Worm (Caenorhabditis elegans) whole organism, L4/young adult: ENCODE data around the gene zfp-2.

ENCODE experiments used
- W03F9.2 ChIP-seq: fragments of 150-350 bp; optimal IDR thresholded peaks from 2 replicates; lab custom pipeline; 2014; ENCODE audit warnings: missing biosample characterization, missing genetic modification characterization
- dao-5 ChIP-seq: sonication (generic microtip); optimal IDR thresholded peaks from 2 replicates; lab custom pipeline; 2016; ENCODE audit warnings: missing genotype, missing genetic modification characterization, moderate library complexity, missing compliant biosample characterization
- him-1 ChIP-seq: sonication (generic microtip); optimal IDR thresholded peaks from 2 replicates; lab custom pipeline; 2016; ENCODE audit warnings: missing genotype, missing genetic modification reagents, missing genetic modification characterization, missing compliant biosample characterization

zfp-2 gene

DNA sequence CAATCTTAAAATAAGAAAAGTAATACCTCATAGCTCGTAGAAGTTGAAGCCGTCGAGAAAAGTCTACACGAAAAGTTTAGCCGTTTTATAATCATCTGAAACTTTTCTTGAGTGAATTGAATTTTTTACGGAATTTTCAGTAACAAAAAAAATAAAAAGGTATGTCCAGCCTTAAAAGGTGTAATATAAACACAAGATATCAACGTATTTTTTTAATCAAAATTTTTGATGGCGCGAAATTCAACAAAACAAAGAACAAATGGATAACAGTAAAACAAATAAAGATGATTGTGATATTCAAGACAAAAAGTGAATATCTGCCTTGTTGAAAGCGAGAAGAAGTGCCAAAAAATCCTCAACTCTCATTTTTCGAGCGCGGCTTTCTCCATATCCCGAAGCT, 32.2 kb downstream of the zfp-2 start, which contains the start of gene eral-1:
Gene eral-1 (minus strand): TSS at position 101 of the 400 bp plus-strand sequence.
- TF ChIP-seq him-1 (tag; lab: Kevin White, UChicago) = no peak
- no peak for TF ChIP-seq dao-5 (tag; lab: Kevin White, UChicago)
- no peak for TF ChIP-seq W03F9.2 (tag; lab: Kevin White, UChicago)

- TF ChIP-seq W03F9.2 (tag; lab: Kevin White, UChicago) (peak; percentile 55), him-1 (tag; lab: Kevin White, UChicago) (no peak)
Measured at ce11 chrII:9591071-9591470, 33.6 kb downstream of the zfp-2 start, which contains the start of the genes E02H1.1 and tag-124. TSS of gene E02H1.1 (minus strand) at chrII:9591164. TSS of gene tag-124 (plus strand) at chrII:9591292.

ce11 chrII:9592737-9593136, 35.3 kb downstream of the zfp-2 start, which contains the start of gene parp-2:
TSS of gene parp-2 (plus strand) at chrII:9593037.
- no peak for TF ChIP-seq him-1 (tag; lab: Kevin White, UChicago)
- TF ChIP-seq dao-5 (tag; lab: Kevin White, UChicago) = no peak
- no peak for TF ChIP-seq W03F9.2 (tag; lab: Kevin White, UChicago)

ce11 chrII:9594924-9595323, 37.5 kb downstream of the zfp-2 start, which contains the start of gene E02H1.5:
TSS of gene E02H1.5 (plus strand) at chrII:9595224.
- no peak for TF ChIP-seq W03F9.2 (tag; lab: Kevin White, UChicago)
- no peak for TF ChIP-seq dao-5 (tag; lab: Kevin White, UChicago)
- no peak for TF ChIP-seq him-1 (tag; lab: Kevin White, UChicago)

DNA sequence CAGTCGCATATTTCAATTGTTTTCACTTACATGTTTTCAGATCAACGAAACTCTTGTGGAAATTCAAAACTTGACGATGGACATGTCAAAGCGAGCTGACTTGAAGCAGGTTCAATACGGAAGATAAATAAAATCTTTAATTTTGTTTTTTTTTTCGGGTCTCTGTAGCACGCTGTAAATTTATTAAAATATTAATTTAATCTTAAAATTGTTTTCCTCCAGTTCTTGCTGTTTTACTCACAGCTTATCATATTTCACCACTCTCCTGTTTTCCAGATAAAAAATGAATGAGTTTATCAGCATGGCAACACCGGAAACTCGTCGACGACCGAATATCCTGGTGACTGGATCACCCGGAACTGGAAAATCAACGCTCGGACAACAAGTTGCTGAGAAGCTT, 39.0 kb downstream of the zfp-2 start, which contains the start of gene E02H1.6:
Gene E02H1.6 (plus strand): TSS at position 301 of the 400 bp plus-strand sequence.
- TF ChIP-seq W03F9.2 (tag; lab: Kevin White, UChicago) (no peak), dao-5 (tag; lab: Kevin White, UChicago) (no peak), him-1 (tag; lab: Kevin White, UChicago) (no peak)

ce11 chrII:9597516-9598047, 40.1 kb downstream of the zfp-2 start, which contains the start of gene mrpl-53:
TSS of gene mrpl-53 (plus strand) at chrII:9597622.
- no peak for TF ChIP-seq him-1 (tag; lab: Kevin White, UChicago)
- no peak for TF ChIP-seq dao-5 (tag; lab: Kevin White, UChicago)
- no peak for TF ChIP-seq W03F9.2 (tag; lab: Kevin White, UChicago)

DNA sequence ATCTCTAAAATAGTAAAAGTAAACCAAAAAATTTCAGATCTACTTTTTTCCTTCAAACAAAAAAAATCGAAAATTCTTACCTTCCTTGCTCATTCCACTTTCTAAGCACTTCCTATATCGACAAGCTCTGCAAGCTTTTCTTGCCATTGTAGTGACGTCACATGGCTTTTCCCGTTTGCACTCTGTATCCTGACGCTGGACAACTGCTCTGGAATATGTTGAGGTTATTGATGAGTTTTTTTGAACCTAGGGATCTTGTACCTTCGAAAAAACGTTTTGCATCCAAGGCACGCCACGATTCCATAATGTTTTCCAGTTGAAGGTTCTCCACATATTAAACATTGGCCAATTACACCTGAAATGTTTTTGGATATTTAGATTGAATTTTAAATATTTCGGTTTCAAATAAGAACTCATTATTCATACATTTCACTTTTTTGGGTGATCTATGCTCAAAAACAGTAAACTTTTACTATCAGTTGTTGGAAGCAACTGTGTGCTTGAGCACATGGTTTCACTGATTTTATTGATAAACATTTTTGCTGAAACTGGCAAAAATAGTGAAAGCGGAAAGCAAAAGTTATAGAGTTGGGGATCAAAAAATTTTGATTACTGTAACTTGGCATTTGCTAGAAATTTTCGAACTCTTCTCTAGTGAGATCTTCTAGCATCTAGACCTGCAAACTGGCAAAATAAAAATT, 42.7 kb downstream of the zfp-2 start:
- TF ChIP-seq him-1 (tag; lab: Kevin White, UChicago) (no peak), W03F9.2 (tag; lab: Kevin White, UChicago) (no peak), dao-5 (tag; lab: Kevin White, UChicago) (no peak)

- no peak for TF ChIP-seq dao-5 (tag; lab: Kevin White, UChicago)
- peak; percentile 29 for TF ChIP-seq W03F9.2 (tag; lab: Kevin White, UChicago)
- TF ChIP-seq him-1 (tag; lab: Kevin White, UChicago) = no peak
Measured at ce11 chrII:9601069-9601468, 43.6 kb downstream of the zfp-2 start.

ce11 chrII:9601679-9602078, 44.2 kb downstream of the zfp-2 start:
- TF ChIP-seq dao-5 (tag; lab: Kevin White, UChicago) = no peak
- TF ChIP-seq him-1 (tag; lab: Kevin White, UChicago) = no peak
- no peak for TF ChIP-seq W03F9.2 (tag; lab: Kevin White, UChicago)

DNA sequence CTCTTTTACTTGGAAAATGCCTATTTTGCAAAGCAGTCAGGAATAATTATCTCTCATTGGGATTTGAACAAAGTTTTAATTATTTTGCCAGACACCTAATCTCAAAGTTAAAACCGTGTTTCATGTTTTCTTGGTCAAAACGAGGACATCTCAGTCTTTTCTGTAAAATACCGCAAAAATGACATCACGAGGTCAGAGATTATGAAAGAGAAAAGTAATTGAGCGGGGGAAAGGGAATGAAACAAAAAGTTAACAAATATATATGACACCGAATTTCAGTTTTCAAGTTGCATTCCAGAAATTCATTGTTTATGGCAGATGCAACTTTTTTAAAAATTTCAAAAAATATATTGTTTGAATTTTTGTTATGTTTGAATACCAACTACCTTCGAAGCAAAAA, 45.1 kb downstream of the zfp-2 start:
- TF ChIP-seq dao-5 (tag; lab: Kevin White, UChicago) = no peak
- TF ChIP-seq W03F9.2 (tag; lab: Kevin White, UChicago) = no peak
- TF ChIP-seq him-1 (tag; lab: Kevin White, UChicago) = no peak

- TF ChIP-seq W03F9.2 (tag; lab: Kevin White, UChicago) = peak; percentile 71
- no peak for TF ChIP-seq him-1 (tag; lab: Kevin White, UChicago)
Measured at ce11 chrII:9603419-9603818, 46.0 kb downstream of the zfp-2 start.

- TF ChIP-seq dao-5 (tag; lab: Kevin White, UChicago) = no peak
- no peak for TF ChIP-seq him-1 (tag; lab: Kevin White, UChicago)
- no peak for TF ChIP-seq W03F9.2 (tag; lab: Kevin White, UChicago)
Measured at ce11 chrII:9604063-9604462, 46.6 kb downstream of the zfp-2 start.

DNA sequence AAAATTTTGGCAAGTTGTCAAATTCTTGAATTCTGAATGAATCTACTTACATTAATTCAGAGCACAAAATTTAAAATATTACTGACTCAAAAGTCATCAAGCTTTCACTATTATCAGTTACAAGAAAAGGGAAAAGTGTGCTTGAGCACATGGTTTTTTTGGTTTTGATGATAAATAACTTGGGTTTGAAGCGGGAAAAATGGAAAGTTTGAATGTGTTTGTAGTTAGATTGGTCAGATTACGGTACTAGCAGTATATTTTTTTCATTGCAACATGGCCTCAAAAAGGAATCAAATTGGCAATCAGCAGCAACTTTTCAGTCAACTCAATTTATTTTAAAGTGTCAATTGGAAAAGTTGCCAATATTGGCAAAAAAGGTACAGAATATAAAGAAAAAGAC, 47.2 kb downstream of the zfp-2 start:
- no peak for TF ChIP-seq him-1 (tag; lab: Kevin White, UChicago)
- TF ChIP-seq dao-5 (tag; lab: Kevin White, UChicago) = no peak
- no peak for TF ChIP-seq W03F9.2 (tag; lab: Kevin White, UChicago)
